Fruit fly (Drosophila melanogaster) whole organism, embryonic: ENCODE data around the gene PRL-1.
A peak's percentile ranks its signal among the peaks of the same experiment; 100 is the strongest.

Source experiments
- CG10209 ChIP-seq: fragments of 200-800 bp; sonication (Bioruptor generic); optimal IDR thresholded peaks from 3 replicates; lab custom pipeline; 2017; ENCODE audit warnings: missing biosample characterization, mild to moderate bottlenecking, missing genetic modification characterization, missing genetic modification reagents
- CG10543 ChIP-seq: fragments of 200-800 bp; sonication (Bioruptor generic); optimal IDR thresholded peaks from 3 replicates; lab custom pipeline; 2017; ENCODE audit warnings: missing biosample characterization, mild to moderate bottlenecking, missing genetic modification characterization, moderate library complexity
- CG11456 ChIP-seq: fragments of 200-800 bp; sonication (Bioruptor generic); IDR thresholded peaks from 3 replicates; pipeline ENCODE4 v1.3.6; 2022; ENCODE audit warnings: missing biosample characterization, missing genetic modification characterization
- CG12104 ChIP-seq: fragments of 200-800 bp; sonication (Bioruptor generic); optimal IDR thresholded peaks from 3 replicates; lab custom pipeline; 2016; ENCODE audit warnings: missing biosample characterization, missing genetic modification characterization
- CG1233 ChIP-seq: fragments of 200-800 bp; sonication (Bioruptor generic); optimal IDR thresholded peaks from 4 replicates; lab custom pipeline; 2018; ENCODE audit warnings: missing biosample characterization, mild to moderate bottlenecking, missing genetic modification characterization
- CG14860 ChIP-seq: fragments of 200-800 bp; sonication (Bioruptor generic); IDR thresholded peaks from 3 replicates; pipeline ENCODE4 v1.3.6; 2022; ENCODE audit warnings: missing biosample characterization, missing genetic modification characterization; ENCODE audit not compliant: partially characterized antibody
- CG15073 ChIP-seq: fragments of 200-800 bp; sonication (Bioruptor generic); optimal IDR thresholded peaks from 2 replicates; lab custom pipeline; 2016; ENCODE audit warnings: missing biosample characterization, missing genetic modification characterization
- CG30020 ChIP-seq: fragments of 200-800 bp; optimal IDR thresholded peaks from 2 replicates; lab custom pipeline; 2019; ENCODE audit warnings: missing biosample characterization, mild to moderate bottlenecking, missing genetic modification characterization, moderate library complexity
- CG31365 ChIP-seq: fragments of 200-800 bp; sonication (Bioruptor generic); optimal IDR thresholded peaks from 2 replicates; lab custom pipeline; 2018; ENCODE audit warnings: missing biosample characterization, mild to moderate bottlenecking, missing genetic modification characterization
- CG34422 ChIP-seq: fragments of 200-800 bp; sonication (Bioruptor generic); IDR thresholded peaks from 3 replicates; pipeline ENCODE4 v1.3.6; 2022; ENCODE audit warnings: missing biosample characterization, missing genetic modification characterization
- CG4707 ChIP-seq: fragments of 200-800 bp; sonication (Bioruptor generic); optimal IDR thresholded peaks from 2 replicates; lab custom pipeline; 2018; ENCODE audit warnings: missing biosample characterization, mild to moderate bottlenecking, missing genetic modification characterization, moderate library complexity
- CG5953 ChIP-seq: fragments of 200-800 bp; sonication (Bioruptor generic); IDR thresholded peaks from 2 replicates; pipeline ENCODE4 v1.3.6; 2022; ENCODE audit warnings: missing biosample characterization, missing genetic modification characterization
- CG6272 ChIP-seq: fragments of 200-800 bp; sonication (Bioruptor generic); IDR thresholded peaks from 2 replicates; pipeline ENCODE4 v1.3.6; 2022; ENCODE audit warnings: missing biosample characterization, missing genetic modification characterization
- CG7271 ChIP-seq: fragments of 200-800 bp; sonication (Bioruptor generic); optimal IDR thresholded peaks from 2 replicates; lab custom pipeline; 2018; ENCODE audit warnings: missing biosample characterization, mild to moderate bottlenecking, missing genetic modification characterization, moderate library complexity
- CG7372 ChIP-seq: fragments of 200-800 bp; sonication (Bioruptor generic); IDR thresholded peaks from 2 replicates; pipeline ENCODE4 v1.3.6; 2022; ENCODE audit warnings: missing biosample characterization, missing genetic modification characterization
- CG8478 ChIP-seq: fragments of >200 bp; optimal IDR thresholded peaks from 2 replicates; lab custom pipeline; 2018
- Dfd ChIP-seq, 2 experiments: fragments of >200 bp; optimal IDR thresholded peaks; 2 replicates each; lab custom pipeline; 2017; ENCODE audit warnings: missing biosample characterization in 2 of 2, missing genetic modification characterization in 2 of 2
- Doc3 ChIP-seq: fragments of 200-800 bp; sonication (Bioruptor generic); IDR thresholded peaks from 3 replicates; pipeline ENCODE4 v1.3.6; 2022; ENCODE audit warnings: missing biosample characterization, missing genetic modification characterization; ENCODE audit not compliant: partially characterized antibody
- Elba2 ChIP-seq: fragments of 200-800 bp; sonication (Bioruptor generic); optimal IDR thresholded peaks from 3 replicates; lab custom pipeline; 2016; ENCODE audit warnings: missing biosample characterization, missing genetic modification characterization
- Ets65A ChIP-seq: fragments of 200-800 bp; sonication (Bioruptor generic); peaks from one replicate; lab custom pipeline; 2016; ENCODE audit warnings: missing biosample characterization, missing genetic modification characterization
- Fer2 ChIP-seq: fragments of 200-800 bp; sonication (Bioruptor generic); optimal IDR thresholded peaks from 2 replicates; lab custom pipeline; 2018; ENCODE audit warnings: missing biosample characterization, mild to moderate bottlenecking, missing genetic modification characterization, moderate library complexity
- Hand ChIP-seq: fragments of 200-800 bp; sonication (Bioruptor generic); optimal IDR thresholded peaks from 2 replicates; lab custom pipeline; 2017; ENCODE audit warnings: mild to moderate bottlenecking, missing biosample characterization, missing genetic modification reagents, missing genetic modification characterization
- Hr39 ChIP-seq: fragments of >200 bp; optimal IDR thresholded peaks from 2 replicates; lab custom pipeline; 2017
- Lim3 ChIP-seq: fragments of 200-800 bp; sonication (Bioruptor generic); IDR thresholded peaks from 2 replicates; pipeline ENCODE4 v1.3.6; 2022; ENCODE audit warnings: missing biosample characterization, missing genetic modification characterization
- Lpt ChIP-seq: fragments of >200 bp; optimal IDR thresholded peaks from 2 replicates; lab custom pipeline; 2018; ENCODE audit warnings: missing biosample characterization, missing genetic modification characterization
- NK7.1 ChIP-seq: fragments of 200-800 bp; sonication (Bioruptor generic); optimal IDR thresholded peaks from 3 replicates; lab custom pipeline; 2016; ENCODE audit warnings: missing biosample characterization, missing genetic modification characterization
- Ravus ChIP-seq: fragments of 200-800 bp; sonication (Bioruptor generic); IDR thresholded peaks from 2 replicates; pipeline ENCODE4 v1.3.6; 2022; ENCODE audit warnings: missing biosample characterization, missing genetic modification characterization
- Sry-δ ChIP-seq: fragments of 200-800 bp; sonication (Bioruptor generic); optimal IDR thresholded peaks from 2 replicates; lab custom pipeline; 2016; ENCODE audit warnings: missing biosample characterization, missing genetic modification characterization
- Xrp1 ChIP-seq: fragments of 200-800 bp; sonication (Bioruptor generic); IDR thresholded peaks from 2 replicates; pipeline ENCODE4 v1.3.6; 2022; ENCODE audit warnings: missing biosample characterization, missing genetic modification characterization
- abd-A ChIP-seq: fragments of 200-800 bp; sonication (Bioruptor generic); optimal IDR thresholded peaks from 3 replicates; lab custom pipeline; 2019; ENCODE audit warnings: missing biosample characterization, mild to moderate bottlenecking, missing genetic modification characterization, moderate library complexity
- ac ChIP-seq: fragments of 200-800 bp; sonication (Bioruptor generic); optimal IDR thresholded peaks from 3 replicates; lab custom pipeline; 2017; ENCODE audit warnings: missing biosample characterization, mild to moderate bottlenecking, missing genetic modification characterization
- aop ChIP-seq: fragments of 200-800 bp; sonication (Bioruptor generic); IDR thresholded peaks from 2 replicates; pipeline ENCODE4 v1.3.6; 2022; ENCODE audit warnings: missing biosample characterization, missing genetic modification characterization
- ara ChIP-seq: fragments of 200-800 bp; sonication (Bioruptor generic); IDR thresholded peaks from 2 replicates; pipeline ENCODE4 v1.3.6; 2022; ENCODE audit warnings: missing biosample characterization, missing genetic modification characterization
- crp ChIP-seq, 2 experiments: fragments of 200-800 bp; sonication (Bioruptor generic); optimal IDR thresholded peaks; 2 replicates in 1 of 2; 3 replicates in 1 of 2; lab custom pipeline; 2017; ENCODE audit warnings: missing biosample characterization in 2 of 2, missing genetic modification characterization in 2 of 2, mild to moderate bottlenecking in 1 of 2, moderate library complexity in 1 of 2
- dati ChIP-seq: fragments of 200-800 bp; sonication (Bioruptor generic); IDR thresholded peaks from 2 replicates; pipeline ENCODE4 v1.3.6; 2022; ENCODE audit warnings: missing biosample characterization, missing genetic modification characterization
- dmrt11E ChIP-seq: fragments of 200-800 bp; sonication (Bioruptor generic); optimal IDR thresholded peaks from 3 replicates; lab custom pipeline; 2018; ENCODE audit warnings: missing biosample characterization, mild to moderate bottlenecking, missing genetic modification characterization, moderate library complexity
- fd3F ChIP-seq: fragments of 200-800 bp; sonication (Bioruptor generic); optimal IDR thresholded peaks from 2 replicates; lab custom pipeline; 2018; ENCODE audit warnings: missing biosample characterization, mild to moderate bottlenecking, missing genetic modification characterization, moderate library complexity
- fru ChIP-seq: fragments of >200 bp; optimal IDR thresholded peaks from 2 replicates; lab custom pipeline; 2017
- ftz-f1 ChIP-seq: fragments of 200-800 bp; sonication (Bioruptor generic); optimal IDR thresholded peaks from 2 replicates; lab custom pipeline; 2016; ENCODE audit warnings: missing biosample characterization, missing genetic modification characterization
- gfzf ChIP-seq: fragments of 200-800 bp; sonication (Bioruptor generic); optimal IDR thresholded peaks from 2 replicates; lab custom pipeline; 2016; ENCODE audit warnings: missing biosample characterization, mild to moderate bottlenecking, missing genetic modification characterization, moderate library complexity
- grau ChIP-seq: fragments of 200-800 bp; optimal IDR thresholded peaks from 3 replicates; lab custom pipeline; 2019; ENCODE audit warnings: missing biosample characterization, mild to moderate bottlenecking, missing genetic modification characterization, moderate library complexity
- grn ChIP-seq: fragments of 200-800 bp; sonication (Bioruptor generic); optimal IDR thresholded peaks from 3 replicates; lab custom pipeline; 2017; ENCODE audit warnings: missing biosample characterization, missing genetic modification characterization
- gro ChIP-seq: fragments of 200-800 bp; sonication (Bioruptor generic); optimal IDR thresholded peaks from 2 replicates; lab custom pipeline; 2016; ENCODE audit warnings: missing biosample characterization, missing genetic modification characterization
- hth ChIP-seq: fragments of >200 bp; optimal IDR thresholded peaks from 2 replicates; lab custom pipeline; 2017; ENCODE audit warnings: inconsistent platforms
- lilli ChIP-seq: fragments of 200-800 bp; sonication (Bioruptor generic); optimal IDR thresholded peaks from 3 replicates; lab custom pipeline; 2016; ENCODE audit warnings: missing biosample characterization, missing genetic modification characterization
- nerfin-1 ChIP-seq: fragments of 200-800 bp; sonication (Bioruptor generic); optimal IDR thresholded peaks from 3 replicates; lab custom pipeline; 2019; ENCODE audit warnings: missing biosample characterization, mild to moderate bottlenecking, missing genetic modification characterization, moderate library complexity
- otp ChIP-seq: fragments of 200-800 bp; sonication (Bioruptor generic); IDR thresholded peaks from 3 replicates; pipeline ENCODE4, ENCODE4 v1.3.6; 2022; ENCODE audit warnings: missing biosample characterization, missing genetic modification characterization
- ssp ChIP-seq: fragments of 200-800 bp; sonication (Bioruptor generic); IDR thresholded peaks from 2 replicates; pipeline ENCODE4 v1.3.6; 2022; ENCODE audit warnings: missing biosample characterization, missing genetic modification characterization
- tio ChIP-seq: fragments of 200-800 bp; sonication (Bioruptor generic); optimal IDR thresholded peaks from 2 replicates; lab custom pipeline; 2017; ENCODE audit warnings: missing biosample characterization, missing genetic modification characterization, inconsistent platforms
- tup ChIP-seq: fragments of 200-800 bp; sonication (Bioruptor generic); optimal IDR thresholded peaks from 2 replicates; lab custom pipeline; 2016; ENCODE audit warnings: missing biosample characterization, mild to moderate bottlenecking, missing genetic modification characterization, moderate library complexity
- twi ChIP-seq: fragments of 200-800 bp; optimal IDR thresholded peaks from 2 replicates; lab custom pipeline; 2019; ENCODE audit warnings: missing biosample characterization, mild to moderate bottlenecking, missing genetic modification characterization, moderate library complexity
- tx ChIP-seq: fragments of 200-800 bp; sonication (Bioruptor generic); optimal IDR thresholded peaks from 2 replicates; lab custom pipeline; 2016; ENCODE audit warnings: missing biosample characterization, missing genetic modification characterization
- usp ChIP-seq: fragments of >200 bp; optimal IDR thresholded peaks from 2 replicates; lab custom pipeline; 2017; ENCODE audit warnings: missing biosample characterization, missing genetic modification characterization
- yki ChIP-seq: fragments of >200 bp; optimal IDR thresholded peaks from 3 replicates; lab custom pipeline; 2018

Gene PRL-1

dm6 chr2L:16275809-16276178 lies 18.4 kb upstream of the PRL-1 start (continued):
- TF ChIP-seq CG6272 (no peak), grn (GFP tag; lab: Kevin White, UChicago) (no peak), CG5953 (no peak), Doc3 (GFP tag; lab: Robert Waterston, UW) (no peak), CG14860 (GFP tag; lab: Robert Waterston, UW) (no peak), otp (GFP tag; lab: Robert Waterston, UW) (no peak), Sry-δ (GFP tag; lab: Kevin White, UChicago) (no peak), CG31365 (tag; lab: Kevin White, UChicago) (no peak), dmrt11E (tag; lab: Kevin White, UChicago) (no peak), crp (GFP tag; optimal IDR thresholded peaks at IDR 0.05; lab: Kevin White, UChicago) (no peak), grau (tag; lab: Kevin White, UChicago) (peak; percentile 64), CG15073 (GFP tag; lab: Kevin White, UChicago) (no peak), ara (no peak), Dfd (GFP tag; optimal IDR thresholded peaks at IDR 0.05; lab: Kevin White, UChicago) (no peak), fru (no peak), fd3F (peak; percentile 2), gfzf (GFP tag; lab: Kevin White, UChicago) (no peak), Elba2 (GFP tag; lab: Kevin White, UChicago) (no peak), Lim3 (GFP tag; lab: Robert Waterston, UW) (no peak), tx (GFP tag; lab: Kevin White, UChicago) (no peak), Hand (GFP tag; lab: Kevin White, UChicago) (peak; percentile 39), CG1233 (GFP tag; lab: Kevin White, UChicago) (peak; percentile 35), CG34422 (GFP tag; lab: Robert Waterston, UW) (0 out of 3 replicates have a peak, but pooled peaks have one; percentile 48), aop (GFP tag; lab: Robert Waterston, UW) (no peak), Fer2 (tag; lab: Kevin White, UChicago) (no peak), Ravus (no peak), yki (lab: Kevin White, UChicago) (no peak), lilli (GFP tag; lab: Kevin White, UChicago) (peak; percentile 45), ssp (GFP tag; lab: Robert Waterston, UW) (peak; percentile 18; the same call in 1 of the 2 replicates), Ets65A (no peak), ftz-f1 (GFP tag; lab: Kevin White, UChicago) (no peak), dati (GFP tag; lab: Robert Waterston, UW) (no peak), gro (GFP tag; lab: Kevin White, UChicago) (no peak), twi (tag; lab: Kevin White, UChicago) (no peak), abd-A (no peak), Xrp1 (GFP tag; lab: Robert Waterston, UW) (peak; percentile 38; the same call in 1 of the 2 replicates), Hr39 (no peak), CG12104 (no peak), CG8478 (lab: Kevin White, UChicago) (no peak), Lpt (GFP tag; lab: Kevin White, UChicago) (no peak), CG4707 (GFP tag; lab: Kevin White, UChicago) (no peak), nerfin-1 (tag; lab: Kevin White, UChicago) (no peak), NK7.1 (GFP tag; lab: Kevin White, UChicago) (no peak), CG7372 (GFP tag; lab: Robert Waterston, UW) (0 out of 2 replicates have a peak, but pooled peaks have one; percentile 6), CG30020 (no peak), ac (GFP tag; lab: Kevin White, UChicago) (no peak), CG10543 (GFP tag; lab: Kevin White, UChicago) (no peak), CG11456 (0 out of 3 replicates have a peak, but pooled peaks have one; percentile 18), tio (GFP tag; lab: Kevin White, UChicago) (peak; percentile 0), CG10209 (GFP tag; lab: Kevin White, UChicago) (peak; percentile 60), tup (GFP tag; lab: Kevin White, UChicago) (no peak), usp (GFP tag; lab: Kevin White, UChicago) (no peak), hth (lab: Kevin White, UChicago) (no peak), CG7271 (tag; lab: Kevin White, UChicago) (no peak)
